Worm (Caenorhabditis elegans) whole organism, early embryonic: Measurements from ENCODE around the gene M02F4.2.

ENCODE experiments used
- B0310.2 ChIP-seq: sonication (generic microtip); optimal IDR thresholded peaks from 2 replicates; lab custom pipeline; 2016; ENCODE audit warnings: mild to moderate bottlenecking, missing genetic modification characterization, missing compliant biosample characterization
- ama-1 ChIP-seq: fragments of 150-350 bp; optimal IDR thresholded peaks from 2 replicates; lab custom pipeline; 2014
- flt-1 ChIP-seq: fragments of 200-800 bp; sonication (Bioruptor generic); IDR thresholded peaks from 2 replicates; pipeline ENCODE4 v1.3.6; 2022; ENCODE audit warnings: missing genetic modification characterization, missing compliant biosample characterization

DNA sequence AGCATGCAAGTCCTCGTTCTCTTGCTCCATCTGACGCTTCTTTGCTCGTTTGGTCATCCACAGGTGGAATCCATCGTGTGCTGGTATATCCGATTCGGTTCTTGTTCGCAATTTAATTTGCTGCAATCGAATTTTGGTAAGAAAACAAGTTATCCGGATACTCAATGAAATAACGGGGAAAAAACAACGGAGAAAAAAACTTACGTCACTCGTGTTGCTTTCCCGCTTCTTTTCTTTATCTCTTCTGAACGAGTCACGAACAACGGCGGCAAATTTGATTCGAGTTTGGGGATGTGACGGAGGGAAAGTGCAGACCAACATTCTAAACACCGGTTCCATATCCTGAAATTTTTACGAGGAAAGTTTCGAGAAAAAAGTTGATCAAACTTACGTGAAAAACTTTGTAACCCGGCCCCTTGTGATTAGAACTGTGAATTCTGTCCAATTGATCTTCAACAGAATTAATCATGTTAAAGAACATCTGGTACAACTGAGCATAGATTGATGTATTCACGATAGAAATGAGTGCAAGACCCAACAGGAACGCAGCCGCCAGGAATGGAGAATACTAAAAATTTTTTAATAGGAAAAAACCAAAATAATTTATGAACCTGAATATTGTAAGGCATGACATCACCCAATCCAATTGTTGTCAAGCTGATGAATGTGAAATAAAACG lies 17.4 kb upstream of the M02F4.2 start:
- TF ChIP-seq ama-1 (lab: Kevin White, UChicago), result no peak
- TF ChIP-seq B0310.2, result no peak
- TF ChIP-seq flt-1 (GFP tag; lab: Robert Waterston, UW), result no peak
